Fruit fly (Drosophila melanogaster) whole organism, embryonic: ENCODE measurements around the gene stv.

ENCODE experiments used
- Aef1 ChIP-seq: fragments of 200-800 bp; sonication (Bioruptor generic); IDR thresholded peaks from 3 replicates; pipeline ENCODE4 v1.3.6; 2022; ENCODE audit warnings: missing biosample characterization, missing genetic modification characterization
- Asciz ChIP-seq: fragments of 200-800 bp; sonication (Bioruptor generic); optimal IDR thresholded peaks from 2 replicates; lab custom pipeline; 2017; ENCODE audit warnings: missing biosample characterization, mild to moderate bottlenecking, missing genetic modification characterization, missing genetic modification reagents
- B-H2 ChIP-seq: fragments of 200-800 bp; sonication (Bioruptor generic); optimal IDR thresholded peaks from 2 replicates; lab custom pipeline; 2018; ENCODE audit warnings: missing biosample characterization, mild to moderate bottlenecking, missing genetic modification characterization
- BEAF-32 ChIP-seq: fragments of 200-800 bp; sonication (Bioruptor generic); optimal IDR thresholded peaks from 3 replicates; lab custom pipeline; 2017; ENCODE audit warnings: missing biosample characterization, missing genetic modification characterization, mild to moderate bottlenecking, moderate library complexity, missing genetic modification reagents
- CG10147 ChIP-seq: fragments of 200-800 bp; sonication (Bioruptor generic); optimal IDR thresholded peaks from 2 replicates; lab custom pipeline; 2019; ENCODE audit warnings: missing biosample characterization, mild to moderate bottlenecking, missing genetic modification characterization, moderate library complexity
- CG1024 ChIP-seq: fragments of 200-800 bp; sonication (Bioruptor generic); IDR thresholded peaks from 2 replicates; pipeline ENCODE4 v1.3.6; 2022; ENCODE audit warnings: missing biosample characterization, missing genetic modification characterization
- CG10366 ChIP-seq: fragments of 200-800 bp; sonication (Bioruptor generic); IDR thresholded peaks from 2 replicates; pipeline ENCODE4 v1.3.6; 2022; ENCODE audit warnings: missing biosample characterization, missing genetic modification characterization
- CG13296 ChIP-seq: fragments of 200-800 bp; sonication (Bioruptor generic); optimal IDR thresholded peaks from 3 replicates; lab custom pipeline; 2018; ENCODE audit warnings: missing biosample characterization, mild to moderate bottlenecking, missing genetic modification characterization
- CG14014 ChIP-seq: fragments of 200-800 bp; sonication (Bioruptor generic); IDR thresholded peaks from 2 replicates; pipeline ENCODE4 v1.3.6; 2022; ENCODE audit warnings: missing biosample characterization, missing genetic modification characterization
- CG14667 ChIP-seq: fragments of 200-800 bp; sonication (Bioruptor generic); IDR thresholded peaks from 2 replicates; pipeline ENCODE4 v1.3.6; 2022; ENCODE audit warnings: missing biosample characterization, missing genetic modification characterization
- CG16813 ChIP-seq: fragments of 200-800 bp; sonication (Bioruptor generic); IDR thresholded peaks from 3 replicates; pipeline ENCODE4 v1.3.6; 2022; ENCODE audit warnings: missing biosample characterization, missing genetic modification characterization; ENCODE audit not compliant: partially characterized antibody
- CG17568 ChIP-seq: fragments of 200-800 bp; sonication (Bioruptor generic); optimal IDR thresholded peaks from 2 replicates; lab custom pipeline; 2018; ENCODE audit warnings: missing biosample characterization, mild to moderate bottlenecking, missing genetic modification characterization, moderate library complexity
- CG18764 ChIP-seq: fragments of 200-800 bp; sonication (Bioruptor generic); optimal IDR thresholded peaks from 3 replicates; lab custom pipeline; 2016; ENCODE audit warnings: missing biosample characterization, missing genetic modification characterization
- CG2120 ChIP-seq: fragments of 200-800 bp; sonication (Bioruptor generic); optimal IDR thresholded peaks from 3 replicates; lab custom pipeline; 2016; ENCODE audit warnings: missing biosample characterization, missing genetic modification characterization
- CG2199 ChIP-seq: fragments of 200-800 bp; sonication (Bioruptor generic); IDR thresholded peaks from 3 replicates; pipeline ENCODE4 v1.3.6; 2022; ENCODE audit warnings: missing biosample characterization, missing genetic modification characterization
- CG2202 ChIP-seq: fragments of 200-800 bp; sonication (Bioruptor generic); optimal IDR thresholded peaks from 2 replicates; lab custom pipeline; 2018; ENCODE audit warnings: missing biosample characterization, mild to moderate bottlenecking, missing genetic modification characterization
- CG30020 ChIP-seq: fragments of 200-800 bp; optimal IDR thresholded peaks from 2 replicates; lab custom pipeline; 2019; ENCODE audit warnings: missing biosample characterization, mild to moderate bottlenecking, missing genetic modification characterization, moderate library complexity
- CG31441 ChIP-seq: fragments of 200-800 bp; sonication (Bioruptor generic); IDR thresholded peaks from 2 replicates; pipeline ENCODE4 v1.3.6; 2022; ENCODE audit warnings: missing biosample characterization, missing genetic modification characterization
- CG4328 ChIP-seq: fragments of 200-800 bp; sonication (Bioruptor generic); optimal IDR thresholded peaks from 3 replicates; lab custom pipeline; 2017; ENCODE audit warnings: missing biosample characterization, missing genetic modification reagents, missing genetic modification characterization
- CG4404 ChIP-seq: fragments of 200-800 bp; sonication (Bioruptor generic); IDR thresholded peaks from 2 replicates; pipeline ENCODE4 v1.3.6; 2022; ENCODE audit warnings: missing biosample characterization, missing genetic modification characterization
- CG4424 ChIP-seq: fragments of 200-800 bp; sonication (Bioruptor generic); optimal IDR thresholded peaks from 3 replicates; lab custom pipeline; 2016; ENCODE audit warnings: missing biosample characterization, missing genetic modification characterization
- CG4730 ChIP-seq: fragments of 200-800 bp; sonication (Bioruptor generic); IDR thresholded peaks from 2 replicates; pipeline ENCODE4 v1.3.6; 2022; ENCODE audit warnings: missing biosample characterization, missing genetic modification characterization
- CG6272 ChIP-seq: fragments of 200-800 bp; sonication (Bioruptor generic); IDR thresholded peaks from 2 replicates; pipeline ENCODE4 v1.3.6; 2022; ENCODE audit warnings: missing biosample characterization, missing genetic modification characterization
- CG8765 ChIP-seq: fragments of 200-800 bp; sonication (Bioruptor generic); IDR thresholded peaks from 2 replicates; pipeline ENCODE4 v1.3.6; 2022; ENCODE audit warnings: missing biosample characterization, missing genetic modification characterization
- CG9817 ChIP-seq: fragments of 200-800 bp; sonication (Bioruptor generic); optimal IDR thresholded peaks from 2 replicates; lab custom pipeline; 2018; ENCODE audit warnings: missing biosample characterization, mild to moderate bottlenecking, missing genetic modification characterization, moderate library complexity
- CoRest ChIP-seq: fragments of 200-800 bp; sonication (Bioruptor generic); optimal IDR thresholded peaks from 3 replicates; lab custom pipeline; 2018; ENCODE audit warnings: missing biosample characterization, mild to moderate bottlenecking, missing genetic modification characterization, moderate library complexity
- CrebB ChIP-seq: fragments of 200-800 bp; sonication (Bioruptor generic); optimal IDR thresholded peaks from 3 replicates; lab custom pipeline; 2018; ENCODE audit warnings: missing biosample characterization, mild to moderate bottlenecking, missing genetic modification characterization
- Dfd ChIP-seq, 2 experiments: fragments of >200 bp; optimal IDR thresholded peaks; 2 replicates each; lab custom pipeline; 2017; ENCODE audit warnings: missing biosample characterization in 2 of 2, missing genetic modification characterization in 2 of 2
- Elba2 ChIP-seq: fragments of 200-800 bp; sonication (Bioruptor generic); optimal IDR thresholded peaks from 3 replicates; lab custom pipeline; 2016; ENCODE audit warnings: missing biosample characterization, missing genetic modification characterization
- Hsf ChIP-seq: fragments of 200-800 bp; sonication (Bioruptor generic); optimal IDR thresholded peaks from 3 replicates; lab custom pipeline; 2016; ENCODE audit warnings: missing biosample characterization, missing genetic modification characterization
- NC2α ChIP-seq: fragments of 200-800 bp; sonication (Bioruptor generic); optimal IDR thresholded peaks from 2 replicates; lab custom pipeline; 2016; ENCODE audit warnings: missing biosample characterization, missing genetic modification characterization
- Side ChIP-seq: fragments of 200-800 bp; sonication (Bioruptor generic); optimal IDR thresholded peaks from 2 replicates; lab custom pipeline; 2016; ENCODE audit warnings: missing biosample characterization, missing genetic modification characterization
- Usf ChIP-seq: fragments of 200-800 bp; sonication (Bioruptor generic); optimal IDR thresholded peaks from 2 replicates; lab custom pipeline; 2017; ENCODE audit warnings: missing genotype, missing biosample characterization, missing genetic modification characterization
- Vsx1 ChIP-seq: fragments of 200-800 bp; sonication (Bioruptor generic); optimal IDR thresholded peaks from 2 replicates; lab custom pipeline; 2017; ENCODE audit warnings: missing biosample characterization, mild to moderate bottlenecking, missing genetic modification characterization, missing genetic modification reagents
- bigmax ChIP-seq: fragments of 200-800 bp; sonication (Bioruptor generic); optimal IDR thresholded peaks from 2 replicates; lab custom pipeline; 2018; ENCODE audit warnings: missing biosample characterization, mild to moderate bottlenecking, missing genetic modification characterization
- cg ChIP-seq: fragments of 200-800 bp; sonication (Bioruptor generic); optimal IDR thresholded peaks from 3 replicates; lab custom pipeline; 2019; ENCODE audit warnings: missing biosample characterization, mild to moderate bottlenecking, missing genetic modification characterization, moderate library complexity
- crp ChIP-seq, 2 experiments: fragments of 200-800 bp; sonication (Bioruptor generic); optimal IDR thresholded peaks; 2 replicates in 1 of 2; 3 replicates in 1 of 2; lab custom pipeline; 2017; ENCODE audit warnings: missing biosample characterization in 2 of 2, missing genetic modification characterization in 2 of 2, mild to moderate bottlenecking in 1 of 2, moderate library complexity in 1 of 2
- dmrt99B ChIP-seq: fragments of 200-800 bp; sonication (Bioruptor generic); optimal IDR thresholded peaks from 2 replicates; lab custom pipeline; 2018; ENCODE audit warnings: missing biosample characterization, mild to moderate bottlenecking, missing genetic modification characterization, moderate library complexity
- gcm2 ChIP-seq: fragments of 200-800 bp; sonication (Bioruptor generic); optimal IDR thresholded peaks from 2 replicates; lab custom pipeline; 2016; ENCODE audit warnings: missing biosample characterization, missing genetic modification characterization
- gsb ChIP-seq: fragments of 200-800 bp; sonication (Bioruptor generic); IDR thresholded peaks from 2 replicates; pipeline ENCODE4 v1.3.6; 2022; ENCODE audit warnings: missing biosample characterization, missing genetic modification characterization
- insv ChIP-seq, 2 experiments: fragments of 200-800 bp; sonication (Bioruptor generic); optimal IDR thresholded peaks; 3 replicates each; lab custom pipeline; 2016 to 2018; ENCODE audit warnings: missing biosample characterization in 2 of 2, missing genetic modification characterization in 2 of 2
- kah ChIP-seq: fragments of 200-800 bp; sonication (Bioruptor generic); optimal IDR thresholded peaks from 2 replicates; lab custom pipeline; 2018; ENCODE audit warnings: missing biosample characterization, mild to moderate bottlenecking, missing genetic modification characterization
- ken ChIP-seq: fragments of 200-800 bp; sonication (Bioruptor generic); IDR thresholded peaks from 3 replicates; pipeline ENCODE4 v1.3.6; 2022; ENCODE audit warnings: missing biosample characterization, missing genetic modification characterization
- lola ChIP-seq, 3 experiments: fragments of >200 bp in 2 of 3; fragments of 200-800 bp in 1 of 3; sonication (Bioruptor generic) in 1 of 3; optimal IDR thresholded peaks; 2 replicates each; lab custom pipeline; 2017 to 2019; ENCODE audit warnings: missing biosample characterization in 3 of 3, missing genetic modification characterization in 3 of 3, mild to moderate bottlenecking in 1 of 3, moderate library complexity in 1 of 3
- mld ChIP-seq: fragments of 200-800 bp; sonication (Bioruptor generic); IDR thresholded peaks from 3 replicates; pipeline ENCODE4 v1.3.6; 2022; ENCODE audit warnings: missing biosample characterization, missing genetic modification characterization; ENCODE audit not compliant: partially characterized antibody
- otp ChIP-seq: fragments of 200-800 bp; sonication (Bioruptor generic); IDR thresholded peaks from 3 replicates; pipeline ENCODE4, ENCODE4 v1.3.6; 2022; ENCODE audit warnings: missing biosample characterization, missing genetic modification characterization
- phol ChIP-seq: fragments of 200-800 bp; sonication (Bioruptor generic); optimal IDR thresholded peaks from 3 replicates; lab custom pipeline; 2018; ENCODE audit warnings: missing biosample characterization, mild to moderate bottlenecking, missing genetic modification characterization, moderate library complexity
- pnt ChIP-seq: fragments of 200-800 bp; sonication (Bioruptor generic); optimal IDR thresholded peaks from 3 replicates; lab custom pipeline; 2016; ENCODE audit warnings: missing biosample characterization, missing genetic modification characterization
- sd ChIP-seq: fragments of 200-800 bp; sonication (Bioruptor generic); optimal IDR thresholded peaks from 3 replicates; lab custom pipeline; 2018; ENCODE audit warnings: missing biosample characterization, mild to moderate bottlenecking, missing genetic modification characterization, moderate library complexity
- tna ChIP-seq: fragments of 200-800 bp; sonication (Bioruptor generic); IDR thresholded peaks from 2 replicates; pipeline ENCODE4 v1.3.6; 2022; ENCODE audit warnings: missing biosample characterization, missing genetic modification characterization; ENCODE audit not compliant: partially characterized antibody
- ttk ChIP-seq: fragments of 200-800 bp; sonication (Bioruptor generic); IDR thresholded peaks from 2 replicates; pipeline ENCODE4 v2.1.2; 2022; ENCODE audit warnings: missing biosample characterization, missing genetic modification characterization
- vfl ChIP-seq: fragments of 200-800 bp; sonication (Bioruptor generic); optimal IDR thresholded peaks from 2 replicates; lab custom pipeline; 2016; ENCODE audit warnings: missing biosample characterization, missing genetic modification characterization

The stv gene

DNA sequence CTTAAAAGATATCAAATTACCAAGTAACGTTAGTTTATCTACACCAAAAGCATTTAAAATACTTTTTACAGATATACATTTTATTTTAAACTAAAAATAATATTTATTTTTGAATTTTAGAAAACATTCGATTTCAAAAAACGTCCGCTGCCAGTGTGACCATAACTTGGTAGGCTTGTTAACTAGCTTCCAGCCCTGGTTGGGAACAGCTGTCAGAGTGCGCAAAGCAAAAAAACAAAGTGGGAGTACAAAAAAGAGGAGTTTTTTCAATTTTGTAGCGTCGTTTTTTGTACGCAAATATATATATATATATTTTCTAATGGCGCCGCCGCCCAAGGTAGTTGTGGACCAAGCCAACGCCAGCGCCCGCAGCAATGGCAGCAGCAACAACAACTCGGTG is 34.9 kb upstream of the stv start, which contains the start of gene cmb (continued):
- peak; percentile 15 for TF ChIP-seq BEAF-32 (GFP tag; lab: Kevin White, UChicago)
- TF ChIP-seq pnt (GFP tag; lab: Kevin White, UChicago) = no peak
- no peak for TF ChIP-seq CG2199
- TF ChIP-seq CrebB (tag; lab: Kevin White, UChicago) = no peak
- peak; percentile 61 to 94 for TF ChIP-seq crp (GFP tag; optimal IDR thresholded peaks at IDR 0.05; lab: Kevin White, UChicago)
- no peak for TF ChIP-seq CG10366 (GFP tag; lab: Robert Waterston, UW)
- TF ChIP-seq lola (GFP tag; optimal IDR thresholded peaks at IDR 0.05; lab: Kevin White, UChicago) = no peak
- no peak for TF ChIP-seq cg (GFP tag; lab: Kevin White, UChicago)
- no peak for TF ChIP-seq otp (GFP tag; lab: Robert Waterston, UW)
- TF ChIP-seq CG8765 (GFP tag; lab: Robert Waterston, UW) = no peak
- TF ChIP-seq Aef1 = no peak
- no peak for TF ChIP-seq CG14014
- no peak for TF ChIP-seq CG4328 (GFP tag; lab: Kevin White, UChicago)
- no peak for TF ChIP-seq CG4730 (GFP tag; lab: Robert Waterston, UW)
- no peak for TF ChIP-seq CG10147 (GFP tag; lab: Kevin White, UChicago)
- no peak for TF ChIP-seq Usf (GFP tag; lab: Kevin White, UChicago)
- no peak for TF ChIP-seq bigmax (GFP tag; lab: Kevin White, UChicago)
- TF ChIP-seq Asciz (GFP tag; lab: Kevin White, UChicago) = no peak
- no peak for TF ChIP-seq vfl
- no peak for TF ChIP-seq CG4404 (GFP tag; lab: Robert Waterston, UW)
- no peak for TF ChIP-seq insv (GFP tag; optimal IDR thresholded peaks at IDR 0.05; lab: Kevin White, UChicago)
- no peak for TF ChIP-seq gcm2 (GFP tag; lab: Kevin White, UChicago)
- peak; percentile 18 for TF ChIP-seq CoRest
- TF ChIP-seq CG18764 (GFP tag; lab: Kevin White, UChicago) = no peak
- TF ChIP-seq CG2120 (GFP tag; lab: Kevin White, UChicago) = no peak
- TF ChIP-seq CG6272 (GFP tag; lab: Robert Waterston, UW) = no peak
- no peak for TF ChIP-seq CG16813 (GFP tag; lab: Robert Waterston, UW)
- TF ChIP-seq CG2202 (tag; lab: Kevin White, UChicago) = no peak
- no peak for TF ChIP-seq CG13296
- TF ChIP-seq kah (GFP tag; lab: Kevin White, UChicago) = no peak
- TF ChIP-seq gsb (GFP tag; lab: Robert Waterston, UW) = no peak
- TF ChIP-seq CG4424 (GFP tag; lab: Kevin White, UChicago) = no peak
- TF ChIP-seq B-H2 (GFP tag; lab: Kevin White, UChicago) = no peak
- TF ChIP-seq phol (tag; lab: Kevin White, UChicago) = peak; percentile 27
- no peak for TF ChIP-seq CG14667 (GFP tag; lab: Robert Waterston, UW)
- TF ChIP-seq Side (GFP tag; lab: Kevin White, UChicago) = no peak
- no peak for TF ChIP-seq Hsf (GFP tag; lab: Kevin White, UChicago)
- no peak for TF ChIP-seq CG9817 (tag; lab: Kevin White, UChicago)
- TF ChIP-seq dmrt99B = no peak
- no peak for TF ChIP-seq CG1024 (GFP tag; lab: Robert Waterston, UW)
- TF ChIP-seq CG17568 (GFP tag; lab: Kevin White, UChicago) = no peak
- no peak for TF ChIP-seq CG31441 (GFP tag; lab: Robert Waterston, UW)
- TF ChIP-seq Dfd (GFP tag; optimal IDR thresholded peaks at IDR 0.05; lab: Kevin White, UChicago) = no peak
- no peak for TF ChIP-seq CG30020 (tag; lab: Kevin White, UChicago)
- TF ChIP-seq ken (GFP tag; lab: Robert Waterston, UW) = no peak
- TF ChIP-seq mld (GFP tag; lab: Robert Waterston, UW) = no peak
- TF ChIP-seq tna (GFP tag; lab: Robert Waterston, UW) = no peak
- no peak for TF ChIP-seq NC2α (GFP tag; lab: Kevin White, UChicago)
- TF ChIP-seq ttk = no peak
- no peak for TF ChIP-seq Vsx1 (GFP tag; lab: Kevin White, UChicago)
- TF ChIP-seq Elba2 (GFP tag; lab: Kevin White, UChicago) = no peak
- no peak for TF ChIP-seq sd
